Worm (Caenorhabditis elegans): ENCODE data around the gene Y37E11AL.1.
A peak's percentile ranks its signal among the peaks of the same experiment; 100 is the strongest.

Y37E11AL.1 gene

DNA sequence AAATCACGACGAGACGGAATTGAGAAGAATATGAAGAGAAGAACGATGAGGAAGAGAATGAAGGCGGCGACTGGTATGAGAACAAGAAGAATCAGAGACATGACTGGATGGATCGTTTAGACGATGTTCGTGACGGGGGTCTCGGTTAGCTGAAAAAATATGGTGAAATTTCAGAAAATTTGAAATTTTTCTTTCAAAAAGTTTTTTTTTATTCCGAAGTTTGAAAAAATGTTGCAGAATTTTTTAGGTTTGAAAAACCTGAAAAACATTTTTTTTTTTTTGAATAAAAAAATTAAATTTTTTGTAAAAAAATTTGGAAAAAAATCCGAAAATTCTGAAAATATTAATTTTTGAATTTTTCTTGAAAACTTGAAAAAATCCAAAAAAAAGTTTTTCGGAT, 9.8 kb downstream of the Y37E11AL.1 start, which contains the start of gene Y37E11AM.3 (continued):
- no peak for TF ChIP-seq T26A5.8 (tag; optimal IDR thresholded peaks at IDR 0.05)

DNA sequence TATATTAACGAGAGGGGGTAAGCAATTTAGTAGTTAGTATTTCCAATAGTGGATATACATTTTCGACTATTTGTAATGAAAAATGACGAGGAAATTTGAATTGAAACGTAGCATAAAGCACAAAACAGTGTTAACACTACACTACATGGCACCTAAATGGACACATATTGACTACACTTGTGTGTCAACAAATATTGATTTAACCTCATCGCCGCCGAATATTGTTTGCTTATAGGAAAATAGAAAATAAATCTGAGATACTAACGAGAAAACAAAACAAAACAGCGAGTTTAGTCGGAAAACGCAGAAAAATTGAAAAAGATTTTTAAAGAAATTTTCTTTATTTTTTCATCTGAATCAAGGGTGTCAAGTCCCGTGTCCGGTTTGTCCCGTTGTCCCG, 11.3 kb downstream of the Y37E11AL.1 start:
- no peak for TF ChIP-seq snpc-1.1 (tag; optimal IDR thresholded peaks at IDR 0.05; ENCODE audit: insufficient read depth)

DNA sequence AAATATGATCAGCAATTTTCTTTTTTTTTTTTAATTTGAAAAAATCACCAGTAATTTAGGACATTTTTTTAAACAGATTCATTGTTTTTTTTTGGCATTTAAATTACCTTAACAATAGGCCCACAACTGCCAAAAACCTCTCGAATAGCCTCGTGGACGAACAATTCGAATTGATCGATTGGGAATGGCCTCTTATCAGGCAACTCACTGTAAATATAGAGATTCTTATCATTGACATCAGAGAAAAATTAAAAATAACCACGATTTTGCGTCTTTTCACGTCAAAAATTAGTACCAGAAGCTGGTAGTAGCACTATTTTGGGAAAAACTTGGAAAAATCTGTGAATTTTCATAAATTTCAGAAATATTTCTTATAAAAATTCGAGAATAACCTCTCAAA, 12.7 kb downstream of the Y37E11AL.1 start:
- TF ChIP-seq lsl-1 (GFP tag; optimal IDR thresholded peaks at IDR 0.05): no peak
- no peak for TF ChIP-seq xnd-1 (tag; optimal IDR thresholded peaks at IDR 0.05)
- TF ChIP-seq snpc-3.4 (tag; optimal IDR thresholded peaks at IDR 0.05): no peak
- no peak for TF ChIP-seq pbrm-1 (GFP tag; IDR thresholded peaks at IDR 0.05)
- TF ChIP-seq Y67H2A.10 (GFP tag; conservative IDR thresholded peaks at IDR 0.05): no peak
- TF ChIP-seq F33H1.4 (GFP tag; IDR thresholded peaks at IDR 0.05): no peak
- no peak for TF ChIP-seq ceh-79 (tag; optimal IDR thresholded peaks at IDR 0.05)
- no peak for TF ChIP-seq ztf-3 (GFP tag; optimal IDR thresholded peaks at IDR 0.05)
- TF ChIP-seq F22D6.2 (tag; optimal IDR thresholded peaks at IDR 0.05): no peak
- TF ChIP-seq egrh-3 (GFP tag; IDR thresholded peaks at IDR 0.05): no peak
- TF ChIP-seq rec-8 (tag; optimal IDR thresholded peaks at IDR 0.05): no peak
- TF ChIP-seq F39B2.1 (GFP tag; IDR thresholded peaks at IDR 0.05): no peak
- TF ChIP-seq ztf-18 (tag; optimal IDR thresholded peaks at IDR 0.05): no peak
- no peak for TF ChIP-seq chd-7 (tag; optimal IDR thresholded peaks at IDR 0.05)

DNA sequence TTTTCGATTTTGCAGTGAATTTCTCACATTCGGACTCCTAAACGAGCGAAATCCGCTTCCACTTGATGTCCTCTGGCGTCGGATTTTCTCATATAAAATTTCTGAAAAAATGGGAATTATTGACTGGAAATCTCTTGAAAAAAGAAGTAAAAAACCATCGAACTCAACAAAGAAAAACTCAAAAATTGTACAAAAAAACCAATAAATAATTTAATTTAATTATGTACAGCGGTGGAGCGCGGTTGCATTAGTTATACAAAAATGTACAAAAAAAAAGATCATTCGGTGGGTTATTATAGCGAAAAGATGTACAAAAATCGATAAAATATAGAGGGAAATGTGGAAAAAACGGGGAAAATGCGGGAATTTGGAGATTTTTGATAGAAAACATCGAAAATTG, 13.4 kb downstream of the Y37E11AL.1 start, which contains the start of gene Y37E11AM.4:
Gene Y37E11AM.4, minus strand, starts transcription at position 101 of the 400 bp plus-strand sequence.
- TF ChIP-seq akir-1 (GFP tag; optimal IDR thresholded peaks at IDR 0.05): no peak

DNA sequence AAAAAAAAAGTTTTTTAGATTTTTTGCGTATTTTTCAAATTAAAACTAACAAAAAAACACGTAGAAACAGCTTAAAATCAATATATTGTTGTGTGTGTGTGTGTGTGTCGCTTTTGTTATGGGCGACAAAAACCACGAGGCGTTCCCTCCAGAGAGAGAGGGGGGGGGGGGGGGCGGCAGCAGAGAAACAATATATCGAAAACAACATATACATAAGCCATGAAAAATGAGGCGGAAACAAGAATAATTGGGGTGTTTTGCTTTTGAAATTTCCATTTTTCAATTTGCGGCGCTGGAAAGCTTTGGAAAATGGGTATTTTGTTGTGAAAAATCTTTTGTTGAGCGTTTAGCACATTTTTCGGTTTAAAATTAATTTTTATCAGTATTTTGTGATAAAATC, 16.1 kb downstream of the Y37E11AL.1 start, which contains the start of gene Y37E11AM.2:
Gene Y37E11AM.2, minus strand, starts transcription at position 101 of the 400 bp plus-strand sequence.
- 0 out of 2 replicates have a peak, but pooled peaks have one; percentile 17 for TF ChIP-seq zfh-2 (GFP tag; conservative IDR thresholded peaks at IDR 0.05)
- no peak for TF ChIP-seq F57C9.4 (tag; optimal IDR thresholded peaks at IDR 0.05)

DNA sequence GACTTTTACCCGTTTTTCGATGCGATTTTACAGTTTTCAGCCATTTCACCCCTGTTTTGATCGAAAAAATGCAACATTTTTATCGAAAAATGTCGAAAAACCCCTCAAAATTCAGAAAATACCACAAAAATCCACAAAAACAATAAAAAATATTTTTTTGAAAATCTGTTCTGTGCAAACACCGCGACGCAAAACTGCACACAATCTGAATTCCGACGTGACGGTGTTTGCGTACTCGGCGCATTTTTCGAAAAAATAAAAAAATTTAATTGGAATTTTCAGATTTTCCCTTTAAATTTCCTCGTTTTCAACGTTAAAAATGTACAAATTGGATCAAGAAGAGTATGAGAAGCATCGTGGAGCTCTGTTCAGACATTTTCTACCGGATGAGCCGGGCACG, 16.5 kb downstream of the Y37E11AL.1 start, which contains the start of gene smgl-2:
Gene smgl-2, plus strand, starts transcription at position 320 of the 400 bp plus-strand sequence.
- TF ChIP-seq let-607 (tag; optimal IDR thresholded peaks at IDR 0.05): no peak
- peak; percentile 40; the same call in 1 of the 2 replicates for TF ChIP-seq madf-6 (GFP tag; IDR thresholded peaks at IDR 0.05)
- TF ChIP-seq nhr-120 (GFP tag; IDR thresholded peaks at IDR 0.05): no peak
- peak; percentile 46; the same call in 1 of the 2 replicates for TF ChIP-seq D2030.7 (GFP tag; IDR thresholded peaks at IDR 0.05)
- no peak for TF ChIP-seq Y67H2A.10 (GFP tag; conservative IDR thresholded peaks at IDR 0.05)
- no peak for TF ChIP-seq madf-3 (GFP tag; IDR thresholded peaks at IDR 0.05)
- TF ChIP-seq K12H6.12 (tag; optimal IDR thresholded peaks at IDR 0.05): no peak
- peak; percentile 52; the same call in 1 of the 2 replicates for TF ChIP-seq K11D2.4 (GFP tag; IDR thresholded peaks at IDR 0.05)
- TF ChIP-seq nfya-1 (tag; optimal IDR thresholded peaks at IDR 0.05; ENCODE audit: borderline replicate concordance, insufficient read depth): no peak
- peak; percentile 36 for TF ChIP-seq efl-1 (GFP tag; optimal IDR thresholded peaks at IDR 0.05)
- no peak for TF ChIP-seq nhr-90 (tag; optimal IDR thresholded peaks at IDR 0.05)
- TF ChIP-seq cebp-1 (GFP tag; IDR thresholded peaks at IDR 0.05): no peak
- peak; percentile 37 for TF ChIP-seq cebp-1 (tag; optimal IDR thresholded peaks at IDR 0.05)
- TF ChIP-seq ccch-3 (GFP tag; optimal IDR thresholded peaks at IDR 0.05): no peak
- no peak for TF ChIP-seq aptf-2 (GFP tag; conservative IDR thresholded peaks at IDR 0.05)
- no peak for TF ChIP-seq ztf-22 (GFP tag; optimal IDR thresholded peaks at IDR 0.05)
- TF ChIP-seq zfh-2 (GFP tag; conservative IDR thresholded peaks at IDR 0.05): no peak
- no peak for TF ChIP-seq hmg-1.2 (GFP tag; IDR thresholded peaks at IDR 0.05)
- no peak for TF ChIP-seq snpc-1.1 (tag; optimal IDR thresholded peaks at IDR 0.05; ENCODE audit: insufficient read depth)
- TF ChIP-seq ama-1 (optimal IDR thresholded peaks at IDR 0.05): no peak
- no peak for TF ChIP-seq ama-1 (GFP tag; optimal IDR thresholded peaks at IDR 0.05)
- TF ChIP-seq snpc-4 (GFP tag; optimal IDR thresholded peaks at IDR 0.05): no peak
- peak in 2 of 4 experiments; percentile 40 to 48 for TF ChIP-seq snpc-4 (tag; optimal IDR thresholded peaks at IDR 0.05)
- TF ChIP-seq ceh-79 (tag; optimal IDR thresholded peaks at IDR 0.05): no peak
- TF ChIP-seq C06A6.2 (GFP tag; conservative IDR thresholded peaks at IDR 0.05): no peak
